Worm (Caenorhabditis elegans): Measurements from ENCODE around the gene R105.5.

DNA sequence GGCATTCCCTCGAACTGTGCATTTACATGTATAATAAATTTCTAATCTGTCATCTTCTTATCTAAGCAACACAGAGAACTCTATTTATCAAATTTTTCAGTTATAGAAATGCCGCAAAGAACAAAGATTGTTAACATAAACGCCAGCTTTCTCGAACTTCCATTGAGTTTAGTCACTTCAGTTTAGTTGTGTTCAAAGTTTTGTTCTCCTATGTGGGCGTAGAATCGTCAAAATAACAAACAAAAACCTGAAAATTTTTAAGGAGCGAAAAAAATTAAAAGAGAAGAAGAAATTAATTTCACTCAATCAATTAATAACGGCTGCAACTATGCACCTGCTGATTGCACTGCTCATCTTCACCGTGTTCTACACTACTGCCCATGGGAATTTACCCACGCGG, at the start of gene R105.5:
- no peak for TF ChIP-seq cog-1 (tag; optimal IDR thresholded peaks at IDR 0.05)
- TF ChIP-seq flt-1 (GFP tag; IDR thresholded peaks at IDR 0.05): no peak
- no peak for TF ChIP-seq tab-1 (GFP tag; IDR thresholded peaks at IDR 0.05)
- TF ChIP-seq ztf-23 (GFP tag; IDR thresholded peaks at IDR 0.05): no peak
- no peak for TF ChIP-seq klf-2 (GFP tag; conservative IDR thresholded peaks at IDR 0.05)
- TF ChIP-seq med-1 (GFP tag; optimal IDR thresholded peaks at IDR 0.05; ENCODE audit: insufficient read depth): no peak
